Worm (Caenorhabditis elegans): ENCODE measurements around the gene T03G11.9.

T03G11.9 gene

ce11 chrX:5168770-5169169, 15.3 kb upstream of the T03G11.9 start:
- TF ChIP-seq unc-62 (GFP tag; optimal IDR thresholded peaks at IDR 0.05) (no peak), nhr-11 (tag; optimal IDR thresholded peaks at IDR 0.05) (no peak), sea-2 (GFP tag; optimal IDR thresholded peaks at IDR 0.05) (no peak), nhr-67 (tag; optimal IDR thresholded peaks at IDR 0.05) (no peak), R02D3.7 (tag; optimal IDR thresholded peaks at IDR 0.05) (no peak), daf-12 (tag; optimal IDR thresholded peaks at IDR 0.05) (no peak), nhr-77 (tag; optimal IDR thresholded peaks at IDR 0.05) (no peak), lsy-12 (tag; optimal IDR thresholded peaks at IDR 0.05) (no peak), egl-27 (tag; optimal IDR thresholded peaks at IDR 0.05) (no peak), fkh-10 (GFP tag; optimal IDR thresholded peaks at IDR 0.05) (no peak), zag-1 (tag; optimal IDR thresholded peaks at IDR 0.05) (no peak), skn-1 (tag; optimal IDR thresholded peaks at IDR 0.05) (no peak), ceh-16 (tag; optimal IDR thresholded peaks at IDR 0.05) (no peak), elt-3 (tag; optimal IDR thresholded peaks at IDR 0.05) (no peak), ceh-82 (tag; optimal IDR thresholded peaks at IDR 0.05) (no peak), ZK546.5 (tag; optimal IDR thresholded peaks at IDR 0.05) (no peak), mdl-1 (tag; optimal IDR thresholded peaks at IDR 0.05) (no peak), nfya-1 (tag; optimal IDR thresholded peaks at IDR 0.05; ENCODE audit: insufficient read depth) (no peak)

- no peak for TF ChIP-seq nhr-23 (tag; optimal IDR thresholded peaks at IDR 0.05)
- no peak for TF ChIP-seq ama-1 (optimal IDR thresholded peaks at IDR 0.05)
- TF ChIP-seq pha-4 (tag; optimal IDR thresholded peaks at IDR 0.05): no peak
- TF ChIP-seq fos-1 (tag; optimal IDR thresholded peaks at IDR 0.05): no peak
- TF ChIP-seq elt-1 (tag; optimal IDR thresholded peaks at IDR 0.05): no peak
- no peak for TF ChIP-seq lin-15B (tag; optimal IDR thresholded peaks at IDR 0.05)
- no peak for TF ChIP-seq ztf-11 (tag; optimal IDR thresholded peaks at IDR 0.05)
- no peak for TF ChIP-seq nhr-28 (tag; optimal IDR thresholded peaks at IDR 0.05)
- no peak for TF ChIP-seq nhr-77 (tag; optimal IDR thresholded peaks at IDR 0.05)
- TF ChIP-seq sea-2 (GFP tag; optimal IDR thresholded peaks at IDR 0.05): no peak
- TF ChIP-seq nfya-1 (tag; optimal IDR thresholded peaks at IDR 0.05; ENCODE audit: insufficient read depth): no peak
- TF ChIP-seq lsy-12 (tag; optimal IDR thresholded peaks at IDR 0.05): no peak
Measured at ce11 chrX:5171085-5171484, 12.9 kb upstream of the T03G11.9 start, which contains the start of gene T03G11.10. Gene T03G11.10, minus strand, starts transcription at chrX:5171185.

ce11 chrX:5174256-5174655, 9.8 kb upstream of the T03G11.9 start, which contains the start of gene zchc-1A:
Gene zchc-1A, plus strand, starts transcription at chrX:5174369.
- no peak for TF ChIP-seq unc-39 (tag; optimal IDR thresholded peaks at IDR 0.05)
- TF ChIP-seq tbx-2 (tag; optimal IDR thresholded peaks at IDR 0.05): no peak

DNA sequence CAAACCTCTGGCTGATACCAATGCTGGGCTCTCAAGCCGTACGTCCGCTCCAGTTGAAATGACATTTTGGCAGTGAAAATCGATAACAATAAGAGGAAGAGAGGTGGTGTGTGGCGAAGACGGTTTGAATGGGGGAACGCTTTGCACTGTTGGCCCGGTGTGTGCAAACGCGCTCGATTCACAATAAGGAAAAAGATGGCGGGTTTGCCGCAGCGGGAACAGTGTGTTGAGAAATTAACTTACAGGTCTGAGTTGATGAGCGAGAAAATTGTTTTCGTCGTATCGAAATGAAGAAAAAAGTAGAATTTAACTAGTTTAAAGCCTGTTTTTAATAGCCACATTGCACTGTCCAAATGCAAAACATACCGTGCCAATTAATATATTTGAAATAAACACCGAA, 5.0 kb upstream of the T03G11.9 start, which contains the start of gene metl-9:
TSS of gene metl-9 (minus strand) at position 101 of the 400 bp plus-strand sequence.
- TF ChIP-seq skn-1 (tag; optimal IDR thresholded peaks at IDR 0.05) (no peak), mml-1 (tag; optimal IDR thresholded peaks at IDR 0.05) (no peak), daf-12 (tag; optimal IDR thresholded peaks at IDR 0.05) (no peak), tbx-2 (tag; optimal IDR thresholded peaks at IDR 0.05) (no peak)

- TF ChIP-seq lin-39 (tag; optimal IDR thresholded peaks at IDR 0.05): no peak
- TF ChIP-seq fkh-2 (tag; optimal IDR thresholded peaks at IDR 0.05): no peak
- TF ChIP-seq nhr-77 (tag; optimal IDR thresholded peaks at IDR 0.05): no peak
- no peak for TF ChIP-seq mdl-1 (tag; optimal IDR thresholded peaks at IDR 0.05)
- no peak for TF ChIP-seq lsy-12 (tag; optimal IDR thresholded peaks at IDR 0.05)
- TF ChIP-seq nhr-11 (tag; optimal IDR thresholded peaks at IDR 0.05): no peak
- TF ChIP-seq tbx-2 (tag; optimal IDR thresholded peaks at IDR 0.05): no peak
- TF ChIP-seq pha-4 (tag; optimal IDR thresholded peaks at IDR 0.05): no peak
- TF ChIP-seq sea-2 (GFP tag; optimal IDR thresholded peaks at IDR 0.05): no peak
- no peak for TF ChIP-seq nhr-12 (tag; optimal IDR thresholded peaks at IDR 0.05)
Measured at ce11 chrX:5179874-5180273, 4.2 kb upstream of the T03G11.9 start, which contains the start of gene sru-48. Gene sru-48, plus strand, starts transcription at chrX:5180174.

- no peak for TF ChIP-seq nhr-25 (tag; optimal IDR thresholded peaks at IDR 0.05)
- no peak for TF ChIP-seq lin-39 (tag; optimal IDR thresholded peaks at IDR 0.05)
- no peak for TF ChIP-seq lin-15B (tag; optimal IDR thresholded peaks at IDR 0.05)
- TF ChIP-seq nhr-76 (tag; optimal IDR thresholded peaks at IDR 0.05): no peak
- peak; percentile 75 for TF ChIP-seq egl-5 (tag; optimal IDR thresholded peaks at IDR 0.05)
- no peak for TF ChIP-seq nhr-237 (tag; optimal IDR thresholded peaks at IDR 0.05)
- no peak for TF ChIP-seq unc-39 (tag; optimal IDR thresholded peaks at IDR 0.05)
- TF ChIP-seq R02D3.7 (tag; optimal IDR thresholded peaks at IDR 0.05): no peak
Measured at ce11 chrX:5188977-5189376, 4.9 kb downstream of the T03G11.9 start, which contains the start of gene zig-6. Gene zig-6, minus strand, starts transcription at chrX:5189077.

Data from whole organism, L3 larva.